Worm (Caenorhabditis elegans): ENCODE results near the gene K06H6.1.

Gene K06H6.1

DNA sequence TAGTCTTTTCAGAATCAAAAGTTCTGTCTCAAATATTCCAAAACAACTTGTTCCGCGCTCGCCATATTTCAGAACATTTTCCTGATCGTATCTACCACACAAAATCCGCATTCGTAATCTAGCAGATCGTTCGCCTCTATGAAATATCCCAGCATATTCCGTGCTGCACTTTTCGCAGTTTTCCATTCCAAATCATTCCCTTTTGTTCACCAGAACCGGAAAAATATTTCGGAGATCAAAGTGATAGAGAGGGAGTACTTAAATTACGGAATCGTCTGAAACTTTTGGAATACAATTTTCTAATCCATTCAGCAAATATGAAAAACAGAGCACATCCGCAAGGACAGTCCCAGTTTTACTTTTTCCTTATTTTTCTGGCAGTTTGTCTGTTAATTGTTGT lies at the start of gene K06H6.1:
K06H6.1 (plus strand) TSS at position 301 of the 400 bp plus-strand sequence.
- TF ChIP-seq ets-7 (tag; optimal IDR thresholded peaks at IDR 0.05) (no peak), hmbx-1 (tag; optimal IDR thresholded peaks at IDR 0.05) (no peak), tbx-11 (GFP tag; IDR thresholded peaks at IDR 0.05) (no peak), hnd-1 (tag; optimal IDR thresholded peaks at IDR 0.05) (no peak), tbx-37 (GFP tag; conservative IDR thresholded peaks at IDR 0.05) (no peak), B0310.2 (tag; optimal IDR thresholded peaks at IDR 0.05) (no peak), F13C5.2 (tag; optimal IDR thresholded peaks at IDR 0.05) (no peak), scrt-1 (GFP tag; IDR thresholded peaks at IDR 0.05) (no peak), pes-1 (GFP tag; IDR thresholded peaks at IDR 0.05) (no peak), ceh-36 (tag; optimal IDR thresholded peaks at IDR 0.05) (no peak), ceh-13 (GFP tag; optimal IDR thresholded peaks at IDR 0.05) (no peak), aly-1 (tag; optimal IDR thresholded peaks at IDR 0.05) (no peak), sea-1 (GFP tag; conservative IDR thresholded peaks at IDR 0.05) (no peak), hmg-4 (GFP tag; optimal IDR thresholded peaks at IDR 0.05) (no peak), tra-4 (tag; optimal IDR thresholded peaks at IDR 0.05) (no peak), ama-1 (optimal IDR thresholded peaks at IDR 0.05) (no peak), flt-1 (GFP tag; IDR thresholded peaks at IDR 0.05) (no peak)

DNA sequence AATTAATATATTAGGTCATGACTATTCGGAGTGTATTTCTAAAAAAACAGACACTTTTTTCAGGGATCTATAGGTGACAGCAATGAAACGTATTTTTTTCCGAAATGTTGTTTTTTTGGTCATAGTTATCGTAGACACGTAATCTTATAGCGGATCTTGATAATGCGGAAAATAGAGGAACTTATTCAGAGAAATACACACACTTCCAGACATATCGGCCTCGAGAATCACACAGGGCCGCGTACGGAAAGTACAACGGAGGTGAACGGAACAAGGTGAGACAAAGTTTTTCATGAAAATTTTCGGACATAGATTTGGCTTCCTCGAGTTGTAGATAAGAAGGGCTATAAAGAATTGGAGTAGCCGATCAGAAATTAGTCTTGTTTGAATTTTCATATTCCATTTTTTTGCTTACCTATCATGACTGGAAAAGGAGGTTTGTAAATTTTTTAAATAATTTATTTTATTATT lies 48.8 kb upstream of the K06H6.1 start, which contains the start of gene nhr-155:
nhr-155 (plus strand) TSS at position 421 of the 471 bp plus-strand sequence.
- no peak for TF ChIP-seq B0310.2 (tag; optimal IDR thresholded peaks at IDR 0.05)
- TF ChIP-seq hnd-1 (tag; optimal IDR thresholded peaks at IDR 0.05): no peak
- TF ChIP-seq hmg-4 (GFP tag; optimal IDR thresholded peaks at IDR 0.05): no peak
- no peak for TF ChIP-seq tbx-37 (GFP tag; conservative IDR thresholded peaks at IDR 0.05)
- TF ChIP-seq hmbx-1 (tag; optimal IDR thresholded peaks at IDR 0.05): no peak

DNA sequence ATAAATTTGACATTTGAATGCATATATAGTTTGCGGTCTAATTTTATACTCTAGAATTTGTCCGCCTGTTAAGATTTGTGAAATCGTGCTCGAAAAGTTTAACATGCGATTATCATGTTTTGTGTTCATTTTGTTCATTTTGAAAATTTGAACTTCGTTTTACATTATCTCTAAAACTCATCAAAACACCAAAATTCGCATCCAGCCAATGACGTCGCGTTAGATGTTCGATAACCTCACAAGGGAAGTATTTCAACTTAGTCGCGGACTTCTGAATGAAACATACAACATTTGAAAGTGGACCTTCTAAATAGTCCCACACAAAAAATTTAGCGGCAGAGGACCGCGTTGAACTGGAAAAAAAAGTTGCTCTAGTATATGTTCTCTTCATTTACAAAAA lies 46.4 kb upstream of the K06H6.1 start:
- TF ChIP-seq aly-1 (tag; optimal IDR thresholded peaks at IDR 0.05) (no peak), pes-1 (GFP tag; IDR thresholded peaks at IDR 0.05) (no peak), F13C5.2 (tag; optimal IDR thresholded peaks at IDR 0.05) (no peak), scrt-1 (GFP tag; IDR thresholded peaks at IDR 0.05) (no peak), hmg-4 (GFP tag; optimal IDR thresholded peaks at IDR 0.05) (no peak), ama-1 (optimal IDR thresholded peaks at IDR 0.05) (no peak), ceh-13 (GFP tag; optimal IDR thresholded peaks at IDR 0.05) (no peak), ceh-36 (tag; optimal IDR thresholded peaks at IDR 0.05) (no peak), flt-1 (GFP tag; IDR thresholded peaks at IDR 0.05) (no peak), tbx-37 (GFP tag; conservative IDR thresholded peaks at IDR 0.05) (no peak), hnd-1 (tag; optimal IDR thresholded peaks at IDR 0.05) (no peak), tra-4 (tag; optimal IDR thresholded peaks at IDR 0.05) (no peak), ets-7 (tag; optimal IDR thresholded peaks at IDR 0.05) (no peak), B0310.2 (tag; optimal IDR thresholded peaks at IDR 0.05) (no peak), tbx-11 (GFP tag; IDR thresholded peaks at IDR 0.05) (no peak)

DNA sequence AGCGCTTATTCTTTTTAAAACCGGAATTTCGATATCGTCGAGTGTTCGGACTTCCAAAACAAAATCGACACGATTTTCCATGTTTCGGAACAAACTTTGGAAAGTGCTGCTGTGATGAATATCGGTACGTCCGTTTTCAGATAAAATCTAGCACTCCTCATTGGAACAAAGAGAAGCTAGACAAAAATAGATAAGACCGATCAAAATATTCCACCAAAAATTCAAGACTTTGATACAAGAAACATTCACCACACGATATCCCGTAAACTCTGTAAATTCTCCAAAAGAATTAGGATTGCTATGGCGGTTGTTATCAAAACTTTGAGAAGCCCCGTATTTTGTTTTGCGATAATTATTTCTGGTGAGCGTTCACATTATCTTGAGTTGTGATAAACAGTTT lies 44.7 kb upstream of the K06H6.1 start, which contains the start of gene C14C6.3:
C14C6.3 (plus strand) TSS at position 301 of the 400 bp plus-strand sequence.
- no peak for TF ChIP-seq ceh-36 (tag; optimal IDR thresholded peaks at IDR 0.05)
- no peak for TF ChIP-seq sea-1 (GFP tag; conservative IDR thresholded peaks at IDR 0.05)
- no peak for TF ChIP-seq tra-4 (tag; optimal IDR thresholded peaks at IDR 0.05)
- TF ChIP-seq flt-1 (GFP tag; IDR thresholded peaks at IDR 0.05): no peak
- no peak for TF ChIP-seq tbx-37 (GFP tag; conservative IDR thresholded peaks at IDR 0.05)
- no peak for TF ChIP-seq scrt-1 (GFP tag; IDR thresholded peaks at IDR 0.05)
- no peak for TF ChIP-seq hmg-4 (GFP tag; optimal IDR thresholded peaks at IDR 0.05)
- TF ChIP-seq pes-1 (GFP tag; IDR thresholded peaks at IDR 0.05): no peak
- no peak for TF ChIP-seq ceh-13 (GFP tag; optimal IDR thresholded peaks at IDR 0.05)
- no peak for TF ChIP-seq F13C5.2 (tag; optimal IDR thresholded peaks at IDR 0.05)

DNA sequence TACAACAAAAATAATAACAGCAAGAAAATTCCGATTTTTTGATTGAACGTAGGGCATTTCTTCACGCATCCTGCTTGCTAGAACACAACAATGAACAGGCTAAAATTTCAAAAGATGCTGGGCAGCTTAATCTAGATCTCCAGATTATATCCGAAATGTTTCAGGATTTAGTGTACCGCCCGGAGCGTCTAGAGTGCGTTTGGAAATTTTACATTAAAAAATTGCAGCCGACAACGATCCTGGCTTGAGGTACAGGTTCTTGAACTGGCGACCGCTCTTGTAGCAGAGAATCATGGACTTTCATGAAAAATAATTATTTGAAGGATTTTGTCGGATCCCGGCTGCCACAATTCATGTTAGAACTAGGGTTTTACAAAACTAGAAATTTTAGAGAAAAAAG lies 39.9 kb upstream of the K06H6.1 start, which contains the start of gene C14C6.6:
C14C6.6 (minus strand) TSS at position 101 of the 400 bp plus-strand sequence.
- TF ChIP-seq ceh-13 (GFP tag; optimal IDR thresholded peaks at IDR 0.05) (no peak), tbx-37 (GFP tag; conservative IDR thresholded peaks at IDR 0.05) (no peak), ceh-36 (tag; optimal IDR thresholded peaks at IDR 0.05) (no peak), ets-7 (tag; optimal IDR thresholded peaks at IDR 0.05) (no peak), tbx-11 (GFP tag; IDR thresholded peaks at IDR 0.05) (no peak), tra-4 (tag; optimal IDR thresholded peaks at IDR 0.05) (no peak), sea-1 (GFP tag; conservative IDR thresholded peaks at IDR 0.05) (no peak), aly-1 (tag; optimal IDR thresholded peaks at IDR 0.05) (no peak), flt-1 (GFP tag; IDR thresholded peaks at IDR 0.05) (no peak)

DNA sequence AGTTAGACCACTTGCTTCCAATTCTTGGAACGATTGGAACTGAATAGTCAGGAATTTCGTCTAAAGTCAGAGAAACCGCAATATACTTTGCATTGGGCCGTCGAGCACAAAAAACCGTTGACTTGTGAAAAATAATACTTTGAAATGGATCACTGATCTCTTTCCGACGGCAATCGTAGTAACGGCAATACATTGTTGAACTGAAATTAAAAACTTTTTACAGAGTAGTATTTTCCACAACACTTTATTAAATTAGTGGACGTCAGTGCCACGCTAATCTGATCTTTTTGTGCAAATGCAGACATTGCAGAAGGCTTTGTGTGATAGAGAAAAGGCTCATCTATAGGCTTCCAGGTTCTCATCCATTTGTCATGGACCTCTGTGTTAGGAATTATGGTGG lies 35.5 kb upstream of the K06H6.1 start:
- TF ChIP-seq B0310.2 (tag; optimal IDR thresholded peaks at IDR 0.05): no peak
- TF ChIP-seq ama-1 (optimal IDR thresholded peaks at IDR 0.05): no peak

DNA sequence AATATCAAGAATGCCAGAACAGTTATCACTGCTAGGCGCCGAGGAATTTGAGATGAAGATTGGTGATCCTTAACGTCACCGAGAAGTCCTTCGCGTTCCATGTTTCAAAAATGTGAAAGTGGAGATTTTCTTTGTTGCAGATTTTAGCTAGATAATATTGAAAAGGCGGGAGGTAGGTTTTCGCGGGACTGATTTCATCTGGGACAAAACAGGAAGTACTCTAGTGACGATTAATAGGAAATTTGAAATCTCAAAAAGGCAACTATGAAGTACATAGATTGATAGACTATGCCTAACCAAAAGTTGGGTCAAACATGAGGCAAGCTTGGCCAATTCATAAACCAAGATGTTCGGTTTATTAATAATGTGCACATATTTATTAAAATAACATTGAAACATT lies 34.9 kb upstream of the K06H6.1 start, which contains the start of gene C14C6.8:
C14C6.8 (minus strand) TSS at position 101 of the 400 bp plus-strand sequence.
- TF ChIP-seq pes-1 (GFP tag; IDR thresholded peaks at IDR 0.05): no peak
- TF ChIP-seq flt-1 (GFP tag; IDR thresholded peaks at IDR 0.05): no peak
- TF ChIP-seq B0310.2 (tag; optimal IDR thresholded peaks at IDR 0.05): no peak
- TF ChIP-seq ama-1 (optimal IDR thresholded peaks at IDR 0.05): no peak
- TF ChIP-seq hmbx-1 (tag; optimal IDR thresholded peaks at IDR 0.05): no peak
- TF ChIP-seq F13C5.2 (tag; optimal IDR thresholded peaks at IDR 0.05): no peak
- no peak for TF ChIP-seq tbx-37 (GFP tag; conservative IDR thresholded peaks at IDR 0.05)
- TF ChIP-seq hnd-1 (tag; optimal IDR thresholded peaks at IDR 0.05): no peak
- no peak for TF ChIP-seq scrt-1 (GFP tag; IDR thresholded peaks at IDR 0.05)
- TF ChIP-seq ets-7 (tag; optimal IDR thresholded peaks at IDR 0.05): no peak
- no peak for TF ChIP-seq hmg-4 (GFP tag; optimal IDR thresholded peaks at IDR 0.05)
- no peak for TF ChIP-seq aly-1 (tag; optimal IDR thresholded peaks at IDR 0.05)
- TF ChIP-seq sea-1 (GFP tag; conservative IDR thresholded peaks at IDR 0.05): no peak
- TF ChIP-seq tra-4 (tag; optimal IDR thresholded peaks at IDR 0.05): no peak

DNA sequence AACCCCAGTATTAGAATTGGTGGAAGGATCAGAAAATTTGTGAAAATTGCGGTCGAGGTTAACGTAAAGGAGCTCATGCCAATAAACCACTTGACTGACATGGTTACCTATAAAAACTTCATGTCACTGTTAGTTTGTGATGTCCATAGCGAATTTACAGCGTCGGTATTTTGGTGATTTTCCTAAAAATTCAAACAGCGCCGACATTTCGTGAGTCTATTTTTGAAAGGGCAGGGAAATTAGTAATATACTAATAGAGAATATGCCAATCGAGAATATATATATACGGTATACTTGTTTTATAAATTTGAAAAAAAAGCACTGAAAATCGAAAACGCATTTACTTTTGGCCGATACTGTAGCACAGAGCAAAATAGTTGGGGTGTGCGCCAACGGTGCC lies 31.9 kb upstream of the K06H6.1 start, which contains the start of gene srx-8:
srx-8 (minus strand) TSS at position 101 of the 400 bp plus-strand sequence.
- TF ChIP-seq hmbx-1 (tag; optimal IDR thresholded peaks at IDR 0.05): no peak
